Worm (Caenorhabditis elegans): ENCODE data around the gene rps-29.

rps-29 gene

DNA sequence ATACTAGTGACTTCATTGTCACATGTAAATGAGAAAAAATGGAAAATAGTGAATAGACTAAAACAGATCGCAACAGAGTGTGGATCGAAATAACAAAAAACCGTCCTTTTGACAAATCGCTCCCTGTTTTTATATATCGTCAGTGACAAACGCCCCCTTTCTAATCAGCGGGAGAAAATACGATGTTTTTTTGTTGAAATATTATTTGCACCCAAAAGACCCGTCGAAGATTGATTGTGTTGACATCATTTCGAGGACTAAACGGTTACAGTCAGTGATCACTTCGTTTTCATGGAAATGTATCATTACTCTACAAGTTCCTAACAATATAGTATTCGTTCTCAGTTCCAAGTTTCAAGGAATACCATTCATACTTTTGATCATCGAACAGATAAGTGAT, 45.4 kb downstream of the rps-29 start, which contains the start of gene dos-3:
Gene dos-3, minus strand, starts transcription at position 101 of the 400 bp plus-strand sequence.
- TF ChIP-seq sem-2 (GFP tag; optimal IDR thresholded peaks at IDR 0.05) (no peak), zip-8 (tag; optimal IDR thresholded peaks at IDR 0.05) (no peak), ceh-83 (GFP tag; optimal IDR thresholded peaks at IDR 0.05) (no peak), flh-1 (GFP tag; optimal IDR thresholded peaks at IDR 0.05) (no peak), hlh-1 (tag; optimal IDR thresholded peaks at IDR 0.05) (no peak), bed-3 (GFP tag; optimal IDR thresholded peaks at IDR 0.05) (no peak), lsy-2 (tag; optimal IDR thresholded peaks at IDR 0.05) (no peak), elt-3 (tag; optimal IDR thresholded peaks at IDR 0.05) (no peak), sptf-1 (tag; optimal IDR thresholded peaks at IDR 0.05) (no peak), ces-1 (GFP tag; optimal IDR thresholded peaks at IDR 0.05) (no peak), cnd-1 (tag; optimal IDR thresholded peaks at IDR 0.05) (no peak), snpc-4 (tag; optimal IDR thresholded peaks at IDR 0.05) (no peak), ceh-43 (GFP tag; optimal IDR thresholded peaks at IDR 0.05) (no peak), ztf-11 (tag; optimal IDR thresholded peaks at IDR 0.05) (no peak), nhr-12 (tag; optimal IDR thresholded peaks at IDR 0.05) (no peak), lin-32 (GFP tag; optimal IDR thresholded peaks at IDR 0.05) (no peak), blmp-1 (tag; optimal IDR thresholded peaks at IDR 0.05) (no peak), mep-1 (tag; optimal IDR thresholded peaks at IDR 0.05) (no peak)

ce11 chrIII:841177-841576, 47.1 kb downstream of the rps-29 start, which contains the start of gene K02F3.9:
TSS of gene K02F3.9 (minus strand) at chrIII:841366.
- no peak for TF ChIP-seq pha-4 (tag; optimal IDR thresholded peaks at IDR 0.05)
- no peak for TF ChIP-seq nhr-2 (tag; optimal IDR thresholded peaks at IDR 0.05)
- no peak for TF ChIP-seq cnd-1 (tag; optimal IDR thresholded peaks at IDR 0.05)
- no peak for TF ChIP-seq unc-62 (GFP tag; optimal IDR thresholded peaks at IDR 0.05)
- no peak for TF ChIP-seq ceh-43 (GFP tag; optimal IDR thresholded peaks at IDR 0.05)
- no peak for TF ChIP-seq lin-32 (GFP tag; optimal IDR thresholded peaks at IDR 0.05)
- TF ChIP-seq unc-39 (tag; optimal IDR thresholded peaks at IDR 0.05) = no peak
- no peak for TF ChIP-seq lin-13 (tag; optimal IDR thresholded peaks at IDR 0.05)
- no peak for TF ChIP-seq mls-2 (tag; optimal IDR thresholded peaks at IDR 0.05)
- TF ChIP-seq drap-1 (GFP tag; optimal IDR thresholded peaks at IDR 0.05) = no peak
- TF ChIP-seq bed-3 (GFP tag; optimal IDR thresholded peaks at IDR 0.05) = no peak
- no peak for TF ChIP-seq nhr-237 (tag; optimal IDR thresholded peaks at IDR 0.05)
- no peak for TF ChIP-seq nhr-12 (tag; optimal IDR thresholded peaks at IDR 0.05)
- no peak for TF ChIP-seq blmp-1 (tag; optimal IDR thresholded peaks at IDR 0.05)
- no peak for TF ChIP-seq tbx-8 (GFP tag; optimal IDR thresholded peaks at IDR 0.05)
- no peak for TF ChIP-seq hlh-1 (tag; optimal IDR thresholded peaks at IDR 0.05)
- TF ChIP-seq ces-1 (GFP tag; optimal IDR thresholded peaks at IDR 0.05) = no peak
- no peak for TF ChIP-seq unc-120 (tag; optimal IDR thresholded peaks at IDR 0.05; ENCODE audit: poor library complexity, severe bottlenecking)

- no peak for TF ChIP-seq ztf-11 (tag; optimal IDR thresholded peaks at IDR 0.05)
- TF ChIP-seq unc-39 (tag; optimal IDR thresholded peaks at IDR 0.05) = no peak
- TF ChIP-seq sptf-1 (tag; optimal IDR thresholded peaks at IDR 0.05) = no peak
- TF ChIP-seq elt-3 (tag; optimal IDR thresholded peaks at IDR 0.05) = no peak
- TF ChIP-seq ham-2 (GFP tag; optimal IDR thresholded peaks at IDR 0.05) = no peak
- no peak for TF ChIP-seq nhr-237 (tag; optimal IDR thresholded peaks at IDR 0.05)
- no peak for TF ChIP-seq lin-32 (GFP tag; optimal IDR thresholded peaks at IDR 0.05)
- no peak for TF ChIP-seq bed-3 (GFP tag; optimal IDR thresholded peaks at IDR 0.05)
- no peak for TF ChIP-seq ceh-83 (GFP tag; optimal IDR thresholded peaks at IDR 0.05)
- no peak for TF ChIP-seq ceh-39 (tag; optimal IDR thresholded peaks at IDR 0.05)
Measured at ce11 chrIII:842630-843029, 48.5 kb downstream of the rps-29 start, which contains the start of gene far-8. TSS of gene far-8 (plus strand) at chrIII:842930.

- TF ChIP-seq flh-1 (GFP tag; optimal IDR thresholded peaks at IDR 0.05) (no peak), lin-13 (tag; optimal IDR thresholded peaks at IDR 0.05) (no peak), nhr-12 (tag; optimal IDR thresholded peaks at IDR 0.05) (no peak), drap-1 (GFP tag; optimal IDR thresholded peaks at IDR 0.05) (no peak), mls-2 (tag; optimal IDR thresholded peaks at IDR 0.05) (peak; percentile 17), ztf-11 (tag; optimal IDR thresholded peaks at IDR 0.05) (peak; percentile 14)
Measured at ce11 chrIII:843999-844398, 49.9 kb downstream of the rps-29 start.

DNA sequence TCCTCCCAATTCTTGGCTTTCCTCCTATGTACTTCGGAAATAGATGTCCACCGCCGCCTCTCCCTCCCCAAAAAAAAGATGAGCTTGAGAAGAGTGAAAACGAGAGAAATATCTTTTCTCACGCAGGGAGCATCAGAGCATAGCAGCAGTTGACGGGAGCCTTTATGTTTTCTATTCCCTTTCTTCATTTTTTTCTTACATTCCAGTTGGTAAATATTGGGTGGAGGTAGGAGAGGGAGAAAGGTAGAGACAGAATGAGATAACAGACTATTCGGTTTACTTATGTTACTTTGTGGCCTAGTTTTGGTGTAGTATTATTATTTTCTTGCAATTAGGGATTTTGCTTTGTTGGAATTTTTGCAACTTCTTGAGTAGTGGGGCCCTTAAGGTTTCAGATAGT, 50.5 kb downstream of the rps-29 start:
- TF ChIP-seq ham-2 (GFP tag; optimal IDR thresholded peaks at IDR 0.05) = no peak
- no peak for TF ChIP-seq bed-3 (GFP tag; optimal IDR thresholded peaks at IDR 0.05)
- no peak for TF ChIP-seq elt-3 (tag; optimal IDR thresholded peaks at IDR 0.05)
- TF ChIP-seq mep-1 (tag; optimal IDR thresholded peaks at IDR 0.05) = no peak
- TF ChIP-seq ceh-39 (tag; optimal IDR thresholded peaks at IDR 0.05) = no peak
- no peak for TF ChIP-seq blmp-1 (tag; optimal IDR thresholded peaks at IDR 0.05)
- TF ChIP-seq nhr-2 (tag; optimal IDR thresholded peaks at IDR 0.05) = no peak
- no peak for TF ChIP-seq nhr-28 (tag; optimal IDR thresholded peaks at IDR 0.05)
- no peak for TF ChIP-seq ces-1 (GFP tag; optimal IDR thresholded peaks at IDR 0.05)
- no peak for TF ChIP-seq ztf-11 (tag; optimal IDR thresholded peaks at IDR 0.05)
- TF ChIP-seq sem-2 (GFP tag; optimal IDR thresholded peaks at IDR 0.05) = no peak
- TF ChIP-seq unc-120 (tag; optimal IDR thresholded peaks at IDR 0.05; ENCODE audit: poor library complexity, severe bottlenecking) = no peak
- TF ChIP-seq zip-8 (tag; optimal IDR thresholded peaks at IDR 0.05) = no peak
- TF ChIP-seq ceh-83 (GFP tag; optimal IDR thresholded peaks at IDR 0.05) = no peak
- TF ChIP-seq drap-1 (GFP tag; optimal IDR thresholded peaks at IDR 0.05) = no peak

All from whole organism, mixed stage, embryonic.